Fruit fly (Drosophila melanogaster) whole organism, embryonic: ENCODE data around the gene CG11664.

Source experiments
- Aef1 ChIP-seq: fragments of 200-800 bp; sonication (Bioruptor generic); IDR thresholded peaks from 3 replicates; pipeline ENCODE4 v1.3.6; 2022; ENCODE audit warnings: missing biosample characterization, missing genetic modification characterization
- Asciz ChIP-seq: fragments of 200-800 bp; sonication (Bioruptor generic); optimal IDR thresholded peaks from 2 replicates; lab custom pipeline; 2017; ENCODE audit warnings: missing biosample characterization, mild to moderate bottlenecking, missing genetic modification characterization, missing genetic modification reagents
- CG10979 ChIP-seq: fragments of 200-800 bp; sonication (Bioruptor generic); optimal IDR thresholded peaks from 2 replicates; lab custom pipeline; 2018; ENCODE audit warnings: missing biosample characterization, mild to moderate bottlenecking, missing genetic modification characterization, moderate library complexity
- CG11247 ChIP-seq: fragments of 200-800 bp; sonication (Bioruptor generic); IDR thresholded peaks from 2 replicates; pipeline ENCODE4 v1.3.6; 2022; ENCODE audit warnings: missing biosample characterization, missing genetic modification characterization
- CG11456 ChIP-seq: fragments of 200-800 bp; sonication (Bioruptor generic); IDR thresholded peaks from 3 replicates; pipeline ENCODE4 v1.3.6; 2022; ENCODE audit warnings: missing biosample characterization, missing genetic modification characterization
- CG12769 ChIP-seq: fragments of 200-800 bp; sonication (Bioruptor generic); optimal IDR thresholded peaks from 2 replicates; lab custom pipeline; 2019; ENCODE audit warnings: missing biosample characterization, mild to moderate bottlenecking, missing genetic modification characterization, moderate library complexity
- CG13424 ChIP-seq: fragments of 200-800 bp; sonication (Bioruptor generic); optimal IDR thresholded peaks from 2 replicates; lab custom pipeline; 2019; ENCODE audit warnings: missing biosample characterization, mild to moderate bottlenecking, missing genetic modification characterization, moderate library complexity
- CG14860 ChIP-seq: fragments of 200-800 bp; sonication (Bioruptor generic); IDR thresholded peaks from 3 replicates; pipeline ENCODE4 v1.3.6; 2022; ENCODE audit warnings: missing biosample characterization, missing genetic modification characterization; ENCODE audit not compliant: partially characterized antibody
- CG15601 ChIP-seq: fragments of 200-800 bp; sonication (Bioruptor generic); optimal IDR thresholded peaks from 3 replicates; lab custom pipeline; 2019; ENCODE audit warnings: missing biosample characterization, mild to moderate bottlenecking, missing genetic modification characterization, moderate library complexity
- CG17359 ChIP-seq: fragments of 200-800 bp; sonication (Bioruptor generic); optimal IDR thresholded peaks from 3 replicates; lab custom pipeline; 2018; ENCODE audit warnings: missing biosample characterization, mild to moderate bottlenecking, missing genetic modification characterization, moderate library complexity
- CG1792 ChIP-seq: fragments of 200-800 bp; sonication (Bioruptor generic); optimal IDR thresholded peaks from 2 replicates; lab custom pipeline; 2016; ENCODE audit warnings: missing biosample characterization, missing genetic modification characterization
- CG18619 ChIP-seq: fragments of 200-800 bp; sonication (Bioruptor generic); optimal IDR thresholded peaks from 3 replicates; lab custom pipeline; 2017; ENCODE audit warnings: missing biosample characterization, mild to moderate bottlenecking, missing genetic modification characterization
- CG2875 ChIP-seq: fragments of 200-800 bp; sonication (Bioruptor generic); optimal IDR thresholded peaks from 2 replicates; lab custom pipeline; 2017; ENCODE audit warnings: missing biosample characterization, mild to moderate bottlenecking, missing genetic modification characterization, missing genetic modification reagents
- CG34224 ChIP-seq: fragments of 200-800 bp; sonication (Bioruptor generic); IDR thresholded peaks from 3 replicates; pipeline ENCODE4 v1.3.6; 2022; ENCODE audit warnings: missing biosample characterization, missing genetic modification characterization; ENCODE audit not compliant: partially characterized antibody
- CG4820 ChIP-seq: fragments of 200-800 bp; sonication (Bioruptor generic); optimal IDR thresholded peaks from 3 replicates; lab custom pipeline; 2016; ENCODE audit warnings: missing biosample characterization, missing genetic modification characterization
- CG5953 ChIP-seq: fragments of 200-800 bp; sonication (Bioruptor generic); IDR thresholded peaks from 2 replicates; pipeline ENCODE4 v1.3.6; 2022; ENCODE audit warnings: missing biosample characterization, missing genetic modification characterization
- CG6813 ChIP-seq: fragments of 200-800 bp; sonication (Bioruptor generic); optimal IDR thresholded peaks from 2 replicates; lab custom pipeline; 2017; ENCODE audit warnings: missing biosample characterization, missing genetic modification characterization, mild to moderate bottlenecking, moderate library complexity, missing genetic modification reagents
- CkIIα-i1 ChIP-seq: fragments of 200-800 bp; sonication (Bioruptor generic); IDR thresholded peaks from 2 replicates; pipeline ENCODE4 v1.3.6; 2022; ENCODE audit warnings: missing biosample characterization, missing genetic modification characterization
- Doc3 ChIP-seq: fragments of 200-800 bp; sonication (Bioruptor generic); IDR thresholded peaks from 3 replicates; pipeline ENCODE4 v1.3.6; 2022; ENCODE audit warnings: missing biosample characterization, missing genetic modification characterization; ENCODE audit not compliant: partially characterized antibody
- Elba2 ChIP-seq: fragments of 200-800 bp; sonication (Bioruptor generic); optimal IDR thresholded peaks from 3 replicates; lab custom pipeline; 2016; ENCODE audit warnings: missing biosample characterization, missing genetic modification characterization
- Ets97D ChIP-seq: fragments of 200-800 bp; sonication (Bioruptor generic); optimal IDR thresholded peaks from 3 replicates; lab custom pipeline; 2016; ENCODE audit warnings: missing biosample characterization, missing genetic modification characterization
- Gug ChIP-seq: fragments of 200-800 bp; sonication (Bioruptor generic); IDR thresholded peaks from 4 replicates; pipeline ENCODE4 v1.3.6; 2022; ENCODE audit warnings: missing biosample characterization, missing genetic modification characterization
- HmgZ ChIP-seq: fragments of 200-800 bp; sonication (Bioruptor generic); optimal IDR thresholded peaks from 2 replicates; lab custom pipeline; 2018; ENCODE audit warnings: missing biosample characterization, mild to moderate bottlenecking, missing genetic modification characterization
- Hr51 ChIP-seq, 2 experiments: fragments of 200-800 bp; sonication (Bioruptor generic); optimal IDR thresholded peaks; 2 replicates in 1 of 2; 3 replicates in 1 of 2; lab custom pipeline; 2016 to 2018; ENCODE audit warnings: missing biosample characterization in 2 of 2, missing genetic modification characterization in 2 of 2, mild to moderate bottlenecking in 1 of 2, moderate library complexity in 1 of 2
- Lhr ChIP-seq: fragments of 200-800 bp; sonication (Bioruptor generic); optimal IDR thresholded peaks from 3 replicates; lab custom pipeline; 2017; ENCODE audit warnings: mild to moderate bottlenecking, missing biosample characterization, missing genetic modification reagents, missing genetic modification characterization
- Mes4 ChIP-seq: fragments of 200-800 bp; sonication (Bioruptor generic); optimal IDR thresholded peaks from 2 replicates; lab custom pipeline; 2016; ENCODE audit warnings: missing biosample characterization, missing genetic modification characterization
- NFAT ChIP-seq: fragments of 200-800 bp; sonication (Bioruptor generic); IDR thresholded peaks from 2 replicates; pipeline ENCODE4 v1.3.6; 2022; ENCODE audit warnings: missing biosample characterization, missing genetic modification characterization
- Sry-β ChIP-seq: fragments of 200-800 bp; sonication (Bioruptor generic); optimal IDR thresholded peaks from 2 replicates; lab custom pipeline; 2018; ENCODE audit warnings: missing biosample characterization, mild to moderate bottlenecking, missing genetic modification characterization, moderate library complexity
- Tbp ChIP-seq: fragments of >200 bp; optimal IDR thresholded peaks from 2 replicates; lab custom pipeline; 2018; ENCODE audit warnings: missing biosample characterization, missing genetic modification characterization
- Xrp1 ChIP-seq: fragments of 200-800 bp; sonication (Bioruptor generic); IDR thresholded peaks from 2 replicates; pipeline ENCODE4 v1.3.6; 2022; ENCODE audit warnings: missing biosample characterization, missing genetic modification characterization
- amos ChIP-seq: fragments of 200-800 bp; sonication (Bioruptor generic); IDR thresholded peaks from 2 replicates; pipeline ENCODE4 v1.3.6; 2022; ENCODE audit warnings: missing biosample characterization, missing genetic modification characterization; ENCODE audit not compliant: partially characterized antibody
- az2 ChIP-seq: fragments of 200-800 bp; sonication (Bioruptor generic); optimal IDR thresholded peaks from 3 replicates; lab custom pipeline; 2016; ENCODE audit warnings: missing biosample characterization, missing genetic modification characterization
- btn ChIP-seq: fragments of 200-800 bp; sonication (Bioruptor generic); optimal IDR thresholded peaks from 2 replicates; lab custom pipeline; 2016; ENCODE audit warnings: missing biosample characterization, missing genetic modification characterization
- chinmo ChIP-seq: fragments of 200-800 bp; sonication (Bioruptor generic); IDR thresholded peaks from 4 replicates; pipeline ENCODE4 v1.3.6; 2022; ENCODE audit warnings: missing biosample characterization, missing genetic modification characterization; ENCODE audit not compliant: partially characterized antibody
- chm ChIP-seq: fragments of 200-800 bp; sonication (Bioruptor generic); IDR thresholded peaks from 2 replicates; pipeline ENCODE4 v1.3.6; 2022; ENCODE audit warnings: missing biosample characterization, missing genetic modification characterization
- cwo ChIP-seq: fragments of 200-800 bp; sonication (Bioruptor generic); optimal IDR thresholded peaks from 3 replicates; lab custom pipeline; 2017; ENCODE audit warnings: missing biosample characterization, missing genetic modification characterization, mild to moderate bottlenecking, moderate library complexity, missing genetic modification reagents
- disco-r ChIP-seq: fragments of 200-800 bp; sonication (Bioruptor generic); optimal IDR thresholded peaks from 2 replicates; lab custom pipeline; 2016; ENCODE audit warnings: missing biosample characterization, missing genetic modification characterization
- dmrt99B ChIP-seq: fragments of 200-800 bp; sonication (Bioruptor generic); optimal IDR thresholded peaks from 2 replicates; lab custom pipeline; 2018; ENCODE audit warnings: missing biosample characterization, mild to moderate bottlenecking, missing genetic modification characterization, moderate library complexity
- ewg ChIP-seq: fragments of 200-800 bp; sonication (Bioruptor generic); optimal IDR thresholded peaks from 3 replicates; lab custom pipeline; 2017; ENCODE audit warnings: mild to moderate bottlenecking, missing biosample characterization, missing genetic modification reagents, missing genetic modification characterization
- gro ChIP-seq: fragments of 200-800 bp; sonication (Bioruptor generic); optimal IDR thresholded peaks from 2 replicates; lab custom pipeline; 2016; ENCODE audit warnings: missing biosample characterization, missing genetic modification characterization
- h ChIP-seq: fragments of >200 bp; optimal IDR thresholded peaks from 2 replicates; lab custom pipeline; 2017
- hth ChIP-seq: fragments of >200 bp; optimal IDR thresholded peaks from 2 replicates; lab custom pipeline; 2017; ENCODE audit warnings: inconsistent platforms
- inv ChIP-seq: fragments of 200-800 bp; sonication (Bioruptor generic); IDR thresholded peaks from 2 replicates; pipeline ENCODE4 v1.3.6; 2022; ENCODE audit warnings: missing biosample characterization, missing genetic modification characterization; ENCODE audit not compliant: partially characterized antibody
- mld ChIP-seq: fragments of 200-800 bp; sonication (Bioruptor generic); IDR thresholded peaks from 3 replicates; pipeline ENCODE4 v1.3.6; 2022; ENCODE audit warnings: missing biosample characterization, missing genetic modification characterization; ENCODE audit not compliant: partially characterized antibody
- nau ChIP-seq: fragments of 200-800 bp; sonication (Bioruptor generic); optimal IDR thresholded peaks from 3 replicates; lab custom pipeline; 2017; ENCODE audit warnings: missing biosample characterization, mild to moderate bottlenecking, missing genetic modification characterization, missing genetic modification reagents
- nom ChIP-seq: fragments of 200-800 bp; sonication (Bioruptor generic); optimal IDR thresholded peaks from 2 replicates; lab custom pipeline; 2017; ENCODE audit warnings: missing biosample characterization, missing genetic modification characterization, mild to moderate bottlenecking, moderate library complexity, missing genetic modification reagents
- peb ChIP-seq: fragments of 200-800 bp; sonication (Bioruptor generic); IDR thresholded peaks from 2 replicates; pipeline ENCODE4 v1.3.6; 2022; ENCODE audit warnings: missing biosample characterization, missing genetic modification characterization
- pzg ChIP-seq: fragments of 200-800 bp; sonication (Bioruptor generic); optimal IDR thresholded peaks from 3 replicates; lab custom pipeline; 2018; ENCODE audit warnings: missing biosample characterization, mild to moderate bottlenecking, missing genetic modification characterization, moderate library complexity
- slou ChIP-seq: fragments of 200-800 bp; sonication (Bioruptor generic); optimal IDR thresholded peaks from 3 replicates; lab custom pipeline; 2016; ENCODE audit warnings: missing biosample characterization, missing genetic modification characterization
- ssp ChIP-seq: fragments of 200-800 bp; sonication (Bioruptor generic); IDR thresholded peaks from 2 replicates; pipeline ENCODE4 v1.3.6; 2022; ENCODE audit warnings: missing biosample characterization, missing genetic modification characterization
- usp ChIP-seq: fragments of >200 bp; optimal IDR thresholded peaks from 2 replicates; lab custom pipeline; 2017; ENCODE audit warnings: missing biosample characterization, missing genetic modification characterization

CG11664 gene

dm6 chrX:843489-843888 lies 32.0 kb upstream of the CG11664 start (continued):
- TF ChIP-seq CG4820 (no peak), disco-r (GFP tag; lab: Kevin White, UChicago) (no peak), CG11456 (GFP tag; lab: Robert Waterston, UW) (0 out of 3 replicates have a peak, but pooled peaks have one; percentile 26), CG12769 (tag; lab: Kevin White, UChicago) (no peak), slou (GFP tag; lab: Kevin White, UChicago) (no peak), CG14860 (GFP tag; lab: Robert Waterston, UW) (peak; percentile 53; the same call in 2 of the 3 replicates), ewg (GFP tag; lab: Kevin White, UChicago) (no peak), gro (GFP tag; lab: Kevin White, UChicago) (no peak), nau (GFP tag; lab: Kevin White, UChicago) (no peak), Lhr (GFP tag; lab: Kevin White, UChicago) (peak; percentile 33), cwo (GFP tag; lab: Kevin White, UChicago) (no peak), Xrp1 (peak; percentile 35; the same call in 1 of the 2 replicates), chinmo (GFP tag; lab: Robert Waterston, UW) (no peak), CG18619 (GFP tag; lab: Kevin White, UChicago) (peak; percentile 2), CG17359 (peak; percentile 7), Gug (GFP tag; lab: Robert Waterston, UW) (no peak), Doc3 (GFP tag; lab: Robert Waterston, UW) (no peak), Sry-β (GFP tag; lab: Kevin White, UChicago) (no peak), Hr51 (GFP tag; optimal IDR thresholded peaks at IDR 0.05; lab: Kevin White, UChicago) (peak in 1 of 2 experiments; percentile 50), CG2875 (no peak), amos (GFP tag; lab: Robert Waterston, UW) (peak; percentile 20; the same call in 1 of the 2 replicates), CkIIα-i1 (no peak), CG11247 (no peak), mld (GFP tag; lab: Robert Waterston, UW) (no peak), CG1792 (GFP tag; lab: Kevin White, UChicago) (no peak), btn (no peak), Asciz (no peak), Aef1 (0 out of 3 replicates have a peak, but pooled peaks have one; percentile 9), ssp (no peak), usp (no peak), HmgZ (tag; lab: Kevin White, UChicago) (peak; percentile 5), peb (GFP tag; lab: Robert Waterston, UW) (no peak), h (lab: Kevin White, UChicago) (no peak), dmrt99B (tag; lab: Kevin White, UChicago) (peak; percentile 38), Ets97D (GFP tag; lab: Kevin White, UChicago) (no peak), chm (GFP tag; lab: Robert Waterston, UW) (no peak), Tbp (GFP tag; lab: Kevin White, UChicago) (no peak), Mes4 (GFP tag; lab: Kevin White, UChicago) (no peak), CG6813 (no peak), CG15601 (tag; lab: Kevin White, UChicago) (no peak), Elba2 (GFP tag; lab: Kevin White, UChicago) (no peak), NFAT (GFP tag; lab: Robert Waterston, UW) (no peak), CG34224 (GFP tag; lab: Robert Waterston, UW) (no peak), CG10979 (no peak), pzg (GFP tag; lab: Kevin White, UChicago) (no peak), inv (GFP tag; lab: Robert Waterston, UW) (peak; percentile 22; the same call in 1 of the 2 replicates), CG13424 (peak; percentile 13), hth (no peak), CG5953 (GFP tag; lab: Robert Waterston, UW) (no peak), nom (no peak), az2 (GFP tag; lab: Kevin White, UChicago) (no peak)
